Worm (Caenorhabditis elegans): Measurements from ENCODE around the gene Y1A5A.1.

The Y1A5A.1 gene

DNA sequence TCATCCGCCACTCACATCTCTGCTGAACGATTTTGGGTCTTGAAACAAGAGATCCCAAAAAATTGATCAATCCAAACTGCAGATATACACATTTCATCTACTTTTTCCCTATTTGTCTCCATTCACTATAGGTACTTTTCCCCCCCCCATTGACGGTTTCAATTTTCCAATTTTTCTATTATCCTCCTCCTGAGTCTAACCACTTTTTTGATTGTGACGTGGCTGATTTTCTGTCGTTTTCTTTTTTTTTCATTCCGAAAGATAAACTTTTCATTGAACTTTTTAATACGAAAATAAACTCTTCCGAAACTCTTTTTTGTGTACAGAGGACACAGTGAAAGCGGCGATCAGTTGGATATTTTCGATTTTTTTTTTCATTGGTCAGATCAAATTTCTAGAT, 28.6 kb downstream of the Y1A5A.1 start (continued):
- no peak for TF ChIP-seq nfya-2 (GFP tag; IDR thresholded peaks at IDR 0.05)
- no peak for TF ChIP-seq ekl-4 (GFP tag; IDR thresholded peaks at IDR 0.05)

DNA sequence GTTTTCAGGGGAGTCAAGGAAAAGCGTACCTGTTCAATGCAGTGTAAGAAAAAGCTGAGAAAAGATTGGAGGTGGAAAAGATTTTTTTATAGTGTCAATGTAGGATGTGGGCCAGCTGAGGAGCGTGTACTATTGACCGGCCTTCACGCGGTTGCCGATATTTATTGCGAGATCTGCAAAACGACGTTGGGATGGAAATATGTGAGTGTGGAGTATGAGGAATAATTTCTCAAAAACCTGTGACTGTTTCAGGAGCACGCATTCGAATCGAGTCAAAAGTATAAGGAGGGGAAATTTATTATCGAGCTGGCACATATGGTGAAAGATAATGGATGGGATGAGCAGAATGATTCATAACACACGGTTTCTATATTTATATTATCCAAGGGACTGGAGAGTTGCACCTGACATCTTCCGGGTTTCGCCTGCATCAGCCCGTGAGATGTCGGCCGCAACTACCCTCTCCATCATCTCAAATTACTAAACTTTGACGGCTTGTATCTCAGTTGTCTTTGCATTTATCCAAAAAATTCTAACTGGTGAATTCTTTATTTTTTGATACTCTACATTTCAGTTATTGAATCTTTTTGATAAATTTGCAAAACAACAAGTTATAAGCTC, 29.2 kb downstream of the Y1A5A.1 start:
- no peak for TF ChIP-seq unc-130 (GFP tag; optimal IDR thresholded peaks at IDR 0.05)
- 0 out of 2 replicates have a peak, but pooled peaks have one; percentile 21 for TF ChIP-seq attf-6 (GFP tag; IDR thresholded peaks at IDR 0.05)
- no peak for TF ChIP-seq snpc-1.3 (tag; optimal IDR thresholded peaks at IDR 0.05; ENCODE audit: insufficient read depth)
- peak; percentile 20 for TF ChIP-seq snpc-1.1 (tag; optimal IDR thresholded peaks at IDR 0.05; ENCODE audit: insufficient read depth)
- peak; percentile 44 for TF ChIP-seq chd-7 (tag; optimal IDR thresholded peaks at IDR 0.05)
- peak; percentile 51 for TF ChIP-seq snpc-4 (GFP tag; optimal IDR thresholded peaks at IDR 0.05)
- peak; percentile 35 to 78 (median 53) for TF ChIP-seq snpc-4 (tag; optimal IDR thresholded peaks at IDR 0.05)
- TF ChIP-seq F55B11.4 (tag; optimal IDR thresholded peaks at IDR 0.05; ENCODE audit: borderline replicate concordance, insufficient read depth) = no peak
- peak; percentile 32 for TF ChIP-seq ama-1 (optimal IDR thresholded peaks at IDR 0.05)
- no peak for TF ChIP-seq ama-1 (GFP tag; optimal IDR thresholded peaks at IDR 0.05)
- TF ChIP-seq aptf-2 (GFP tag; conservative IDR thresholded peaks at IDR 0.05) = no peak
- TF ChIP-seq F33H1.4 (GFP tag; IDR thresholded peaks at IDR 0.05) = no peak
- TF ChIP-seq hrde-1 (tag; optimal IDR thresholded peaks at IDR 0.05; ENCODE audit: borderline replicate concordance) = no peak
- no peak for TF ChIP-seq mxl-1 (tag; optimal IDR thresholded peaks at IDR 0.05)
- 0 out of 2 replicates have a peak, but pooled peaks have one; percentile 27 for TF ChIP-seq nfyb-1 (GFP tag; IDR thresholded peaks at IDR 0.05)
- TF ChIP-seq Y67H2A.10 (GFP tag; conservative IDR thresholded peaks at IDR 0.05) = no peak
- no peak for TF ChIP-seq T07F8.4 (tag; optimal IDR thresholded peaks at IDR 0.05)

ce11 chrIII:3956293-3956692, 30.2 kb downstream of the Y1A5A.1 start, which contains the start of gene F37A8.5:
TSS of gene F37A8.5 (plus strand) at chrIII:3956624.
- TF ChIP-seq D2030.7 (GFP tag; IDR thresholded peaks at IDR 0.05) (no peak), cebp-2 (GFP tag; IDR thresholded peaks at IDR 0.05) (no peak), ceh-79 (tag; optimal IDR thresholded peaks at IDR 0.05) (no peak), T07F8.4 (tag; optimal IDR thresholded peaks at IDR 0.05) (no peak), tlf-1 (GFP tag; optimal IDR thresholded peaks at IDR 0.05) (no peak), C06A6.2 (GFP tag; conservative IDR thresholded peaks at IDR 0.05) (no peak), madf-8 (GFP tag; conservative IDR thresholded peaks at IDR 0.05) (no peak), lsy-27 (tag; optimal IDR thresholded peaks at IDR 0.05; ENCODE audit: borderline replicate concordance, insufficient read depth) (no peak), cebp-1 (GFP tag; IDR thresholded peaks at IDR 0.05) (no peak), cebp-1 (tag; optimal IDR thresholded peaks at IDR 0.05) (no peak), lin-40 (tag; optimal IDR thresholded peaks at IDR 0.05) (no peak), unc-62 (GFP tag; optimal IDR thresholded peaks at IDR 0.05) (no peak), B0019.2 (GFP tag; conservative IDR thresholded peaks at IDR 0.05) (no peak)

DNA sequence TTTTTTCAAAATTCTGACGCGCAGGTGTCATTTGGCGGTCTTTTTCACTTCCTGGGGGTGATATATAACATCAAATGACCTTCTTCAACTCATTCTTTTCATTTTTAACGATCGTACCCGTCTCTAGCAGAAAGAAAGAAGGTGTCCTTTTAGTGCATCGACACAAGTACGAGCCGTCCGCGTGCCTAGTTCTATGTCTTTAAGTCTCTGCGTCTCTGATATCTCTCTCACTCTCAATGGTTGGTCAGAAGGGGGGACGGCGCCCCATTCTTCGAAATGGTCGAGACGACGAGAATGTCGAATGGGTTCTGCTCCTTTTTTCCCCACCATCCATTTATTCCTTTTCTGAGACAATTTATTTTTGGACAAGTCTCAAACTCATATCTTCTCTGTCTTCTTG, 30.8 kb downstream of the Y1A5A.1 start:
- TF ChIP-seq D2030.7 (GFP tag; IDR thresholded peaks at IDR 0.05) (no peak), F52B5.7 (tag; optimal IDR thresholded peaks at IDR 0.05) (no peak), Y56A3A.18 (GFP tag; IDR thresholded peaks at IDR 0.05) (no peak), ztf-28 (GFP tag; IDR thresholded peaks at IDR 0.05) (0 out of 2 replicates have a peak, but pooled peaks have one; percentile 24), Y53F4B.3 (GFP tag; IDR thresholded peaks at IDR 0.05) (no peak), snpc-1.1 (tag; optimal IDR thresholded peaks at IDR 0.05; ENCODE audit: insufficient read depth) (no peak), snpc-3.4 (tag; optimal IDR thresholded peaks at IDR 0.05) (no peak), die-1 (tag; optimal IDR thresholded peaks at IDR 0.05) (no peak), Y95B8A.8 (GFP tag; IDR thresholded peaks at IDR 0.05) (0 out of 2 replicates have a peak, but pooled peaks have one; percentile 13), zfh-2 (GFP tag; conservative IDR thresholded peaks at IDR 0.05) (no peak; the same call in 1 of the 2 replicates), Y79H2A.3 (GFP tag; conservative IDR thresholded peaks at IDR 0.05) (no peak), attf-3 (GFP tag; conservative IDR thresholded peaks at IDR 0.05) (no peak), hmg-1.2 (GFP tag; IDR thresholded peaks at IDR 0.05) (peak; percentile 63; the same call in 1 of the 2 replicates), rec-8 (tag; optimal IDR thresholded peaks at IDR 0.05) (no peak)
